Worm (Caenorhabditis elegans) whole organism, L4/young adult: Measurements from ENCODE around the gene mec-17.

ENCODE experiments used
- W03F9.2 ChIP-seq: fragments of 150-350 bp; optimal IDR thresholded peaks from 2 replicates; lab custom pipeline; 2014; ENCODE audit warnings: missing biosample characterization, missing genetic modification characterization
- dao-5 ChIP-seq: sonication (generic microtip); optimal IDR thresholded peaks from 2 replicates; lab custom pipeline; 2016; ENCODE audit warnings: missing genotype, missing genetic modification characterization, moderate library complexity, missing compliant biosample characterization
- him-1 ChIP-seq: sonication (generic microtip); optimal IDR thresholded peaks from 2 replicates; lab custom pipeline; 2016; ENCODE audit warnings: missing genotype, missing genetic modification reagents, missing genetic modification characterization, missing compliant biosample characterization

The mec-17 gene

ce11 chrIV:7987083-7987482 is at the start of gene mec-17:
Gene mec-17, minus strand, starts transcription at chrIV:7987183.
- no peak for TF ChIP-seq dao-5 (tag; lab: Kevin White, UChicago)
- TF ChIP-seq W03F9.2 (tag; lab: Kevin White, UChicago): no peak
- no peak for TF ChIP-seq him-1

- TF ChIP-seq him-1 (no peak), W03F9.2 (tag; lab: Kevin White, UChicago) (no peak), dao-5 (tag; lab: Kevin White, UChicago) (no peak)
Measured at ce11 chrIV:8036492-8036891, 49.5 kb upstream of the mec-17 start.

- TF ChIP-seq W03F9.2 (tag; lab: Kevin White, UChicago): no peak
- no peak for TF ChIP-seq him-1
- no peak for TF ChIP-seq dao-5 (tag; lab: Kevin White, UChicago)
Measured at ce11 chrIV:8034182-8034581, 47.2 kb upstream of the mec-17 start.

ce11 chrIV:8032135-8032915 is 45.3 kb upstream of the mec-17 start:
- no peak for TF ChIP-seq dao-5 (tag; lab: Kevin White, UChicago)
- no peak for TF ChIP-seq W03F9.2 (tag; lab: Kevin White, UChicago)
- no peak for TF ChIP-seq him-1

ce11 chrIV:8030099-8030498 is 43.1 kb upstream of the mec-17 start:
- TF ChIP-seq W03F9.2 (tag; lab: Kevin White, UChicago): no peak

ce11 chrIV:8029413-8029812 is 42.4 kb upstream of the mec-17 start, which contains the start of gene nhr-31:
Gene nhr-31, minus strand, starts transcription at chrIV:8029513.
- TF ChIP-seq dao-5 (tag; lab: Kevin White, UChicago) (no peak), him-1 (no peak), W03F9.2 (tag; lab: Kevin White, UChicago) (no peak)

- no peak for TF ChIP-seq dao-5 (tag; lab: Kevin White, UChicago)
- TF ChIP-seq him-1: no peak
- no peak for TF ChIP-seq W03F9.2 (tag; lab: Kevin White, UChicago)
Measured at ce11 chrIV:8028372-8028771, 41.4 kb upstream of the mec-17 start.

- TF ChIP-seq him-1 (no peak), W03F9.2 (tag; lab: Kevin White, UChicago) (no peak), dao-5 (tag; lab: Kevin White, UChicago) (no peak)
Measured at ce11 chrIV:8027293-8027866, 40.4 kb upstream of the mec-17 start.

ce11 chrIV:8026361-8026760 is 39.4 kb upstream of the mec-17 start:
- TF ChIP-seq dao-5 (tag; lab: Kevin White, UChicago) (no peak), W03F9.2 (tag; lab: Kevin White, UChicago) (no peak), him-1 (no peak)

ce11 chrIV:8023861-8024260 is 36.9 kb upstream of the mec-17 start:
- TF ChIP-seq W03F9.2 (tag; lab: Kevin White, UChicago): no peak
- TF ChIP-seq dao-5 (tag; lab: Kevin White, UChicago): no peak
- no peak for TF ChIP-seq him-1

ce11 chrIV:8022035-8022673 is 35.2 kb upstream of the mec-17 start, which contains the start of gene C26B2.2:
Gene C26B2.2, minus strand, starts transcription at chrIV:8022122.
- TF ChIP-seq him-1 (no peak), W03F9.2 (tag; lab: Kevin White, UChicago) (no peak), dao-5 (tag; lab: Kevin White, UChicago) (no peak)

- TF ChIP-seq W03F9.2 (tag; lab: Kevin White, UChicago) (no peak), him-1 (no peak), dao-5 (tag; lab: Kevin White, UChicago) (no peak)
Measured at ce11 chrIV:8019772-8020496, 33.0 kb upstream of the mec-17 start, which contains the start of gene dnc-4. Gene dnc-4, minus strand, starts transcription at chrIV:8019808.

ce11 chrIV:8016694-8017093 is 29.7 kb upstream of the mec-17 start, which contains the start of gene elpc-4:
Gene elpc-4, plus strand, starts transcription at chrIV:8016994.
- TF ChIP-seq dao-5 (tag; lab: Kevin White, UChicago): no peak
- no peak for TF ChIP-seq W03F9.2 (tag; lab: Kevin White, UChicago)
- TF ChIP-seq him-1: no peak
